Fruit fly (Drosophila melanogaster) whole organism, adult: ENCODE results near the gene Sam-S.
A peak's percentile ranks its signal among the peaks of the same experiment; 100 is the strongest.

Experiments used
- CG5204 ChIP-seq: fragments of 200-800 bp; sonication (Bioruptor generic); optimal IDR thresholded peaks from 2 replicates; lab custom pipeline; 2016; ENCODE audit warnings: missing biosample characterization, missing genetic modification characterization
- CG7045 ChIP-seq: fragments of 200-800 bp; sonication (Bioruptor generic); optimal IDR thresholded peaks from 2 replicates; lab custom pipeline; 2017; ENCODE audit warnings: missing biosample characterization, mild to moderate bottlenecking, missing genetic modification characterization
- Hr96 ChIP-seq: fragments of 200-800 bp; sonication (Bioruptor generic); optimal IDR thresholded peaks from 2 replicates; lab custom pipeline; 2016; ENCODE audit warnings: missing biosample characterization, missing genetic modification characterization
- Mnt ChIP-seq: fragments of 200-800 bp; sonication (Bioruptor generic); optimal IDR thresholded peaks from 2 replicates; lab custom pipeline; 2016; ENCODE audit warnings: missing biosample characterization, mild to moderate bottlenecking, missing genetic modification characterization
- tj ChIP-seq: fragments of 200-800 bp; sonication (Bioruptor generic); optimal IDR thresholded peaks from 3 replicates; lab custom pipeline; 2017; ENCODE audit warnings: missing biosample characterization, mild to moderate bottlenecking, missing genetic modification characterization, moderate library complexity

dm6 chr2L:140849-141248, 34.1 kb downstream of the Sam-S start, which contains the start of the genes CG31975 and ovm:
- TF ChIP-seq CG5204 (GFP tag; lab: Kevin White, UChicago), result no peak
- TF ChIP-seq tj, result no peak
- TF ChIP-seq Hr96 (GFP tag; lab: Kevin White, UChicago), result no peak
- peak; percentile 26 for TF ChIP-seq Mnt (GFP tag; lab: Kevin White, UChicago)
- TF ChIP-seq CG7045 (GFP tag; lab: Kevin White, UChicago), result no peak
